Fruit fly (Drosophila melanogaster): ENCODE results near the gene sowah.

The sowah gene

dm6 chr3L:12616400-12616799 lies 44.1 kb upstream of the sowah start:
- TF ChIP-seq CG11762 (GFP tag; optimal IDR thresholded peaks at IDR 0.05; ENCODE audit: insufficient read depth) (no peak), CG15336 (GFP tag; IDR thresholded peaks at IDR 0.05) (no peak), CG11902 (GFP tag; optimal IDR thresholded peaks at IDR 0.05) (no peak), Hr38 (GFP tag; optimal IDR thresholded peaks at IDR 0.05) (no peak), fd85E (GFP tag; optimal IDR thresholded peaks at IDR 0.05) (no peak), CG1621 (tag; optimal IDR thresholded peaks at IDR 0.05) (no peak), CG9139 (GFP tag; optimal IDR thresholded peaks at IDR 0.05) (no peak), Hr4 (GFP tag; optimal IDR thresholded peaks at IDR 0.05) (no peak), CG6808 (GFP tag; optimal IDR thresholded peaks at IDR 0.05) (no peak), Hr39 (GFP tag; optimal IDR thresholded peaks at IDR 0.05) (peak; percentile 62), CG8319 (GFP tag; optimal IDR thresholded peaks at IDR 0.05) (no peak), CG6854 (GFP tag; optimal IDR thresholded peaks at IDR 0.05) (no peak), Blimp-1 (GFP tag; optimal IDR thresholded peaks at IDR 0.05) (peak; percentile 21), cyc (GFP tag; optimal IDR thresholded peaks at IDR 0.05) (peak; percentile 67), CG8119 (GFP tag; IDR thresholded peaks at IDR 0.05) (no peak), CG6276 (GFP tag; optimal IDR thresholded peaks at IDR 0.05) (no peak), CG6163 (GFP tag; IDR thresholded peaks at IDR 0.05) (0 out of 3 replicates have a peak, but pooled peaks have one; percentile 12), lz (GFP tag; optimal IDR thresholded peaks at IDR 0.05) (peak; percentile 62), Smox (GFP tag; optimal IDR thresholded peaks at IDR 0.05) (peak; percentile 70), Gug (GFP tag; IDR thresholded peaks at IDR 0.05) (no peak), net (GFP tag; optimal IDR thresholded peaks at IDR 0.05) (no peak), CG6792 (GFP tag; optimal IDR thresholded peaks at IDR 0.05) (peak; percentile 41), Ets96B (tag; optimal IDR thresholded peaks at IDR 0.05) (peak; percentile 2), CG4318 (GFP tag; optimal IDR thresholded peaks at IDR 0.05) (no peak), fkh (GFP tag; optimal IDR thresholded peaks at IDR 0.05) (no peak), CG34406 (GFP tag; optimal IDR thresholded peaks at IDR 0.05) (peak; percentile 14), CG8632 (GFP tag; optimal IDR thresholded peaks at IDR 0.05) (no peak), CG10631 (GFP tag; optimal IDR thresholded peaks at IDR 0.05) (no peak), CG3919 (GFP tag; optimal IDR thresholded peaks at IDR 0.05) (peak; percentile 37), Sox14 (GFP tag; optimal IDR thresholded peaks at IDR 0.05) (peak; percentile 23), fd59A (GFP tag; optimal IDR thresholded peaks at IDR 0.05) (no peak), CG7368 (GFP tag; optimal IDR thresholded peaks at IDR 0.05) (no peak), esn (GFP tag; optimal IDR thresholded peaks at IDR 0.05) (peak; percentile 75), Met (GFP tag; optimal IDR thresholded peaks at IDR 0.05) (peak; percentile 69), dsx (GFP tag; optimal IDR thresholded peaks at IDR 0.05; ENCODE audit: poor library complexity, severe bottlenecking) (no peak), CG32006 (GFP tag; optimal IDR thresholded peaks at IDR 0.05) (no peak), Lpt (GFP tag; optimal IDR thresholded peaks at IDR 0.05) (no peak), CG16779 (tag; optimal IDR thresholded peaks at IDR 0.05) (no peak), spab (GFP tag; optimal IDR thresholded peaks at IDR 0.05) (no peak), Eip75B (GFP tag; optimal IDR thresholded peaks at IDR 0.05) (peak; percentile 21), OdsH (GFP tag; optimal IDR thresholded peaks at IDR 0.05) (peak; percentile 17), topi (GFP tag; optimal IDR thresholded peaks at IDR 0.05) (peak; percentile 66), CG11294 (GFP tag; IDR thresholded peaks at IDR 0.05) (no peak), CG31627 (GFP tag; optimal IDR thresholded peaks at IDR 0.05) (peak; percentile 57), achi (GFP tag; optimal IDR thresholded peaks at IDR 0.05) (no peak), dac (GFP tag; optimal IDR thresholded peaks at IDR 0.05) (no peak), eg (GFP tag; IDR thresholded peaks at IDR 0.05) (no peak), vri (GFP tag; optimal IDR thresholded peaks at IDR 0.05) (peak; percentile 65), Ets21C (GFP tag; optimal IDR thresholded peaks at IDR 0.05) (peak; percentile 49), pdm3 (GFP tag; optimal IDR thresholded peaks at IDR 0.05) (peak; percentile 19), Eip78C (GFP tag) (peak; percentile 82), acj6 (GFP tag; optimal IDR thresholded peaks at IDR 0.05) (peak; percentile 25), salr (GFP tag; optimal IDR thresholded peaks at IDR 0.05) (no peak)

Data from whole organism, prepupa.